Fruit fly (Drosophila melanogaster) whole organism, embryonic: ENCODE results near the gene CG9117.

Experiments used
- Abd-B ChIP-seq: fragments of 200-800 bp; sonication (Bioruptor generic); optimal IDR thresholded peaks from 2 replicates; lab custom pipeline; 2018; ENCODE audit warnings: missing biosample characterization, mild to moderate bottlenecking, missing genetic modification characterization, moderate library complexity
- Ada2b ChIP-seq: fragments of 200-800 bp; sonication (Bioruptor generic); IDR thresholded peaks from 2 replicates; pipeline ENCODE4 v1.3.6; 2022; ENCODE audit warnings: missing biosample characterization, missing genetic modification characterization
- CG10209 ChIP-seq: fragments of 200-800 bp; sonication (Bioruptor generic); optimal IDR thresholded peaks from 3 replicates; lab custom pipeline; 2017; ENCODE audit warnings: missing biosample characterization, mild to moderate bottlenecking, missing genetic modification characterization, missing genetic modification reagents
- CG10979 ChIP-seq: fragments of 200-800 bp; sonication (Bioruptor generic); optimal IDR thresholded peaks from 2 replicates; lab custom pipeline; 2018; ENCODE audit warnings: missing biosample characterization, mild to moderate bottlenecking, missing genetic modification characterization, moderate library complexity
- CG12219 ChIP-seq: fragments of 200-800 bp; sonication (Bioruptor generic); optimal IDR thresholded peaks from 3 replicates; lab custom pipeline; 2018; ENCODE audit warnings: missing biosample characterization, mild to moderate bottlenecking, missing genetic modification characterization
- CG12236 ChIP-seq: fragments of 200-800 bp; sonication (Bioruptor generic); optimal IDR thresholded peaks from 2 replicates; lab custom pipeline; 2016; ENCODE audit warnings: missing biosample characterization, missing genetic modification characterization
- CG12942 ChIP-seq: fragments of 200-800 bp; sonication (Bioruptor generic); optimal IDR thresholded peaks from 3 replicates; lab custom pipeline; 2016; ENCODE audit warnings: missing biosample characterization, missing genetic modification characterization
- CG13424 ChIP-seq: fragments of 200-800 bp; sonication (Bioruptor generic); optimal IDR thresholded peaks from 2 replicates; lab custom pipeline; 2019; ENCODE audit warnings: missing biosample characterization, mild to moderate bottlenecking, missing genetic modification characterization, moderate library complexity
- CG13624 ChIP-seq: fragments of 200-800 bp; sonication (Bioruptor generic); optimal IDR thresholded peaks from 2 replicates; lab custom pipeline; 2016; ENCODE audit warnings: missing biosample characterization, missing genetic modification characterization
- CG14050 ChIP-seq: fragments of 200-800 bp; sonication (Bioruptor generic); IDR thresholded peaks from 3 replicates; pipeline ENCODE4 v1.3.6; 2022; ENCODE audit warnings: missing biosample characterization, missing genetic modification characterization
- CG17186 ChIP-seq: fragments of 200-800 bp; sonication (Bioruptor generic); optimal IDR thresholded peaks from 3 replicates; lab custom pipeline; 2017; ENCODE audit warnings: missing biosample characterization, missing genetic modification reagents, missing genetic modification characterization
- CG18262 ChIP-seq: fragments of 200-800 bp; optimal IDR thresholded peaks from 3 replicates; lab custom pipeline; 2019; ENCODE audit warnings: missing biosample characterization, mild to moderate bottlenecking, missing genetic modification characterization, moderate library complexity
- CG33213 ChIP-seq: fragments of 200-800 bp; sonication (Bioruptor generic); optimal IDR thresholded peaks from 3 replicates; lab custom pipeline; 2016; ENCODE audit warnings: missing biosample characterization, missing genetic modification characterization
- CG33557 ChIP-seq: fragments of 200-800 bp; sonication (Bioruptor generic); optimal IDR thresholded peaks from 2 replicates; lab custom pipeline; 2019; ENCODE audit warnings: missing biosample characterization, mild to moderate bottlenecking, missing genetic modification characterization, moderate library complexity
- CG34422 ChIP-seq: fragments of 200-800 bp; sonication (Bioruptor generic); IDR thresholded peaks from 3 replicates; pipeline ENCODE4 v1.3.6; 2022; ENCODE audit warnings: missing biosample characterization, missing genetic modification characterization
- CG4617 ChIP-seq: fragments of 200-800 bp; sonication (Bioruptor generic); optimal IDR thresholded peaks from 3 replicates; lab custom pipeline; 2016; ENCODE audit warnings: missing biosample characterization, missing genetic modification characterization, borderline replicate concordance
- CG4854 ChIP-seq: fragments of 200-800 bp; sonication (Bioruptor generic); optimal IDR thresholded peaks from 2 replicates; lab custom pipeline; 2016; ENCODE audit warnings: missing biosample characterization, missing genetic modification characterization, inconsistent platforms
- CG7987 ChIP-seq: fragments of 200-800 bp; sonication (Bioruptor generic); optimal IDR thresholded peaks from 2 replicates; lab custom pipeline; 2018; ENCODE audit warnings: missing biosample characterization, mild to moderate bottlenecking, missing genetic modification characterization, moderate library complexity
- CG8359 ChIP-seq: fragments of 200-800 bp; sonication (Bioruptor generic); optimal IDR thresholded peaks from 2 replicates; lab custom pipeline; 2017; ENCODE audit warnings: missing biosample characterization, mild to moderate bottlenecking, missing genetic modification characterization, borderline replicate concordance
- CG8924 ChIP-seq: fragments of 200-800 bp; optimal IDR thresholded peaks from 3 replicates; lab custom pipeline; 2019; ENCODE audit warnings: missing biosample characterization, mild to moderate bottlenecking, missing genetic modification characterization, moderate library complexity
- Dfd ChIP-seq, 2 experiments: fragments of >200 bp; optimal IDR thresholded peaks; 2 replicates each; lab custom pipeline; 2017; ENCODE audit warnings: missing biosample characterization in 2 of 2, missing genetic modification characterization in 2 of 2
- Dip3 ChIP-seq: fragments of 200-800 bp; sonication (Bioruptor generic); optimal IDR thresholded peaks from 3 replicates; lab custom pipeline; 2016; ENCODE audit warnings: missing biosample characterization, missing genetic modification characterization
- Ets65A ChIP-seq: fragments of 200-800 bp; sonication (Bioruptor generic); peaks from one replicate; lab custom pipeline; 2016; ENCODE audit warnings: missing biosample characterization, missing genetic modification characterization
- Gug ChIP-seq: fragments of 200-800 bp; sonication (Bioruptor generic); IDR thresholded peaks from 4 replicates; pipeline ENCODE4 v1.3.6; 2022; ENCODE audit warnings: missing biosample characterization, missing genetic modification characterization
- HLH3B ChIP-seq: fragments of 200-800 bp; sonication (Bioruptor generic); IDR thresholded peaks from 2 replicates; pipeline ENCODE4 v1.3.6; 2022; ENCODE audit warnings: missing biosample characterization, missing genetic modification characterization
- Jarid2 ChIP-seq: fragments of 200-800 bp; sonication (Bioruptor generic); optimal IDR thresholded peaks from 3 replicates; lab custom pipeline; 2017; ENCODE audit warnings: mild to moderate bottlenecking, missing biosample characterization, missing genetic modification reagents, missing genetic modification characterization
- Lim3 ChIP-seq: fragments of 200-800 bp; sonication (Bioruptor generic); IDR thresholded peaks from 2 replicates; pipeline ENCODE4 v1.3.6; 2022; ENCODE audit warnings: missing biosample characterization, missing genetic modification characterization
- Oaz ChIP-seq: fragments of 200-800 bp; sonication (Bioruptor generic); IDR thresholded peaks from 2 replicates; pipeline ENCODE4 v1.3.6; 2022; ENCODE audit warnings: missing biosample characterization, missing genetic modification characterization
- Opbp ChIP-seq: fragments of 200-800 bp; sonication (Bioruptor generic); IDR thresholded peaks from 3 replicates; pipeline ENCODE4 v1.3.6; 2022; ENCODE audit warnings: missing biosample characterization, missing genetic modification characterization; ENCODE audit not compliant: partially characterized antibody
- Rfx ChIP-seq: fragments of 200-800 bp; sonication (Bioruptor generic); IDR thresholded peaks from 2 replicates; pipeline ENCODE4 v1.3.6; 2022; ENCODE audit warnings: missing biosample characterization, missing genetic modification characterization
- bab2 ChIP-seq: fragments of 200-800 bp; sonication (Bioruptor generic); optimal IDR thresholded peaks from 2 replicates; lab custom pipeline; 2016; ENCODE audit warnings: missing biosample characterization, missing genetic modification characterization
- br ChIP-seq: fragments of >200 bp; optimal IDR thresholded peaks from 2 replicates; lab custom pipeline; 2017
- btn ChIP-seq: fragments of 200-800 bp; sonication (Bioruptor generic); optimal IDR thresholded peaks from 2 replicates; lab custom pipeline; 2016; ENCODE audit warnings: missing biosample characterization, missing genetic modification characterization
- disco-r ChIP-seq: fragments of 200-800 bp; sonication (Bioruptor generic); optimal IDR thresholded peaks from 2 replicates; lab custom pipeline; 2016; ENCODE audit warnings: missing biosample characterization, missing genetic modification characterization
- dpn ChIP-seq, 2 experiments: fragments of 200-800 bp; sonication (Bioruptor generic); optimal IDR thresholded peaks; 3 replicates each; lab custom pipeline; 2016; ENCODE audit warnings: missing biosample characterization in 2 of 2, missing genetic modification characterization in 2 of 2
- fd3F ChIP-seq: fragments of 200-800 bp; sonication (Bioruptor generic); optimal IDR thresholded peaks from 2 replicates; lab custom pipeline; 2018; ENCODE audit warnings: missing biosample characterization, mild to moderate bottlenecking, missing genetic modification characterization, moderate library complexity
- fru ChIP-seq: fragments of >200 bp; optimal IDR thresholded peaks from 2 replicates; lab custom pipeline; 2017
- gfzf ChIP-seq: fragments of 200-800 bp; sonication (Bioruptor generic); optimal IDR thresholded peaks from 2 replicates; lab custom pipeline; 2016; ENCODE audit warnings: missing biosample characterization, mild to moderate bottlenecking, missing genetic modification characterization, moderate library complexity
- h ChIP-seq: fragments of >200 bp; optimal IDR thresholded peaks from 2 replicates; lab custom pipeline; 2017
- lov ChIP-seq, 2 experiments: fragments of 200-800 bp in 1 of 2; fragments of >200 bp in 1 of 2; sonication (Bioruptor generic) in 1 of 2; IDR thresholded peaks in 1 of 2; optimal IDR thresholded peaks in 1 of 2; 2 replicates in 1 of 2; 3 replicates in 1 of 2; pipeline versions ENCODE4 v1.3.6 to Lab custom; 2017 to 2022; ENCODE audit warnings: missing biosample characterization in 1 of 2, missing genetic modification characterization in 1 of 2
- nmo ChIP-seq: fragments of 200-800 bp; sonication (Bioruptor generic); optimal IDR thresholded peaks from 2 replicates; lab custom pipeline; 2018; ENCODE audit warnings: missing biosample characterization, mild to moderate bottlenecking, missing genetic modification characterization, moderate library complexity
- pfk ChIP-seq: fragments of 200-800 bp; sonication (Bioruptor generic); optimal IDR thresholded peaks from 2 replicates; lab custom pipeline; 2018; ENCODE audit warnings: missing biosample characterization, mild to moderate bottlenecking, missing genetic modification characterization, moderate library complexity
- row ChIP-seq: fragments of 200-800 bp; sonication (Bioruptor generic); IDR thresholded peaks from 3 replicates; pipeline ENCODE4 v1.3.6; 2022; ENCODE audit warnings: missing biosample characterization, missing genetic modification characterization
- scrt ChIP-seq: fragments of 200-800 bp; sonication (Bioruptor generic); optimal IDR thresholded peaks from 2 replicates; lab custom pipeline; 2018; ENCODE audit warnings: missing biosample characterization, mild to moderate bottlenecking, missing genetic modification characterization, moderate library complexity
- stwl ChIP-seq: fragments of 200-800 bp; sonication (Bioruptor generic); optimal IDR thresholded peaks from 3 replicates; lab custom pipeline; 2018; ENCODE audit warnings: missing biosample characterization, mild to moderate bottlenecking, missing genetic modification characterization, moderate library complexity
- tin ChIP-seq: fragments of 200-800 bp; sonication (Bioruptor generic); optimal IDR thresholded peaks from 3 replicates; lab custom pipeline; 2016; ENCODE audit warnings: missing biosample characterization, missing genetic modification characterization
- trem ChIP-seq: fragments of 200-800 bp; optimal IDR thresholded peaks from 3 replicates; lab custom pipeline; 2019; ENCODE audit warnings: missing biosample characterization, mild to moderate bottlenecking, missing genetic modification characterization, moderate library complexity
- unc-4 ChIP-seq: fragments of 200-800 bp; sonication (Bioruptor generic); IDR thresholded peaks from 2 replicates; pipeline ENCODE4 v1.3.6; 2022; ENCODE audit warnings: missing biosample characterization, missing genetic modification characterization; ENCODE audit not compliant: partially characterized antibody
- zen ChIP-seq: fragments of 200-800 bp; sonication (Bioruptor generic); optimal IDR thresholded peaks from 3 replicates; lab custom pipeline; 2018; ENCODE audit warnings: missing biosample characterization, mild to moderate bottlenecking, missing genetic modification characterization, moderate library complexity

Gene CG9117

DNA sequence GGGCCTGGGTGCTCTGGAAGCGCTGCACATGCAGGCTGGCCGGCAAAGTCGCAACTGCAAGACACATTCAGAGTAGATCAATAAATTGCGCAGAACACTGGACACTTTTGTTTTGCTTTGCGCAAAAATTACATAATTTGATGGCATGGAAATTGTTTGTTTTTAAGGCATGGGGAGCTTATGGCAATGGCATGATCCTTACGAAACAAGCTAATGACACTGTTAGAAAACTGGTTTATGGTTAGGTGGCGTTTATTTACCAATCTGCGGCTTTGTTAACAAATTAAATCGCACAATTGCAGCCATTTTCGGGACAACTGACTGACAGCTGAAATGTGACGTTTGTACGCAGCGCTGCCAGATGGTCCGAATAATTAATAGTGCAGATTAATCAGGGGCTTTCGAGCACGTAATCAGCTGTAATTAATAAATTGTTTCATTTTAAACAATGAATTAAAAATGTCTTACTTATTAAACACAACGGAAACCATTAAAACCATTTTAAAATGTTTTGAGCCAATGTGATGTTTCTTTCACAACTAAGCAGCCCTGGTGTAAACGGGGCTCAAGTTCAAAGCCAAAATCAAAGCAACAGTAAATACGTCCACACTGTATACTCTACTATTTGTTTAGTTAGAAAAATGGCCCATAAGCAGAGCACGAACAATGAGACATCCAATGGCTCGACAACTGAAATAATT is 24.8 kb upstream of the CG9117 start, which contains the start of the genes ND-51 and CG13994 (continued):
- TF ChIP-seq Dfd (GFP tag; optimal IDR thresholded peaks at IDR 0.05; lab: Kevin White, UChicago) (no peak), CG12236 (GFP tag; lab: Kevin White, UChicago) (peak; percentile 51), tin (GFP tag; lab: Kevin White, UChicago) (peak; percentile 85), Ada2b (GFP tag; lab: Robert Waterston, UW) (peak; percentile 85), fru (no peak), CG10979 (tag; lab: Kevin White, UChicago) (peak; percentile 76), CG8924 (tag; lab: Kevin White, UChicago) (peak; percentile 78), Lim3 (no peak), CG33557 (peak; percentile 70), lov (optimal IDR thresholded peaks at IDR 0.05; lab: Kevin White, UChicago) (no peak), lov (GFP tag; IDR thresholded peaks at IDR 0.05; lab: Robert Waterston, UW) (peak; percentile 64; the same call in 1 of the 3 replicates), Opbp (GFP tag; lab: Robert Waterston, UW) (no peak), Ets65A (GFP tag; lab: Kevin White, UChicago) (peak; percentile 99), row (GFP tag; lab: Robert Waterston, UW) (peak; percentile 95), CG14050 (GFP tag; lab: Robert Waterston, UW) (peak; percentile 64), Dip3 (GFP tag; lab: Kevin White, UChicago) (peak; percentile 88), Rfx (GFP tag; lab: Robert Waterston, UW) (peak; percentile 88), Gug (GFP tag; lab: Robert Waterston, UW) (peak; percentile 82; the same call in 3 of the 4 replicates), unc-4 (GFP tag; lab: Robert Waterston, UW) (peak; percentile 53), CG18262 (peak; percentile 76), CG8359 (peak; percentile 11), CG7987 (GFP tag; lab: Kevin White, UChicago) (peak; percentile 20), pfk (peak; percentile 52), btn (peak; percentile 58), trem (tag; lab: Kevin White, UChicago) (peak; percentile 92), CG4854 (peak; percentile 83), CG12942 (GFP tag; lab: Kevin White, UChicago) (peak; percentile 76), CG13424 (tag; lab: Kevin White, UChicago) (peak; percentile 82), stwl (peak; percentile 94), CG4617 (GFP tag; lab: Kevin White, UChicago) (peak; percentile 73), disco-r (peak; percentile 50), CG10209 (GFP tag; lab: Kevin White, UChicago) (peak; percentile 71), nmo (GFP tag; lab: Kevin White, UChicago) (peak; percentile 89), br (lab: Kevin White, UChicago) (no peak), bab2 (GFP tag; lab: Kevin White, UChicago) (peak; percentile 91), zen (tag; lab: Kevin White, UChicago) (peak; percentile 88), Jarid2 (GFP tag; lab: Kevin White, UChicago) (no peak), h (no peak), CG13624 (GFP tag; lab: Kevin White, UChicago) (peak; percentile 86), Abd-B (GFP tag; lab: Kevin White, UChicago) (peak; percentile 94), HLH3B (peak; percentile 82), dpn (GFP tag; optimal IDR thresholded peaks at IDR 0.05; lab: Kevin White, UChicago) (peak; percentile 84 to 87), Oaz (GFP tag; lab: Robert Waterston, UW) (peak; percentile 70), scrt (GFP tag; lab: Kevin White, UChicago) (peak; percentile 70), CG33213 (peak; percentile 77), CG12219 (peak; percentile 58), CG34422 (peak; percentile 86), fd3F (peak; percentile 77), gfzf (GFP tag; lab: Kevin White, UChicago) (peak; percentile 73), CG17186 (GFP tag; lab: Kevin White, UChicago) (peak; percentile 76)
